Worm (Caenorhabditis elegans): ENCODE measurements around the gene nuaf-1.

ce11 chrV:13598370-13598769 is 29.9 kb upstream of the nuaf-1 start:
- no peak for TF ChIP-seq dao-5 (tag; optimal IDR thresholded peaks at IDR 0.05)
- no peak for TF ChIP-seq him-1 (tag; optimal IDR thresholded peaks at IDR 0.05)
